Worm (Caenorhabditis elegans): ENCODE results near the gene C34F6.12.

DNA sequence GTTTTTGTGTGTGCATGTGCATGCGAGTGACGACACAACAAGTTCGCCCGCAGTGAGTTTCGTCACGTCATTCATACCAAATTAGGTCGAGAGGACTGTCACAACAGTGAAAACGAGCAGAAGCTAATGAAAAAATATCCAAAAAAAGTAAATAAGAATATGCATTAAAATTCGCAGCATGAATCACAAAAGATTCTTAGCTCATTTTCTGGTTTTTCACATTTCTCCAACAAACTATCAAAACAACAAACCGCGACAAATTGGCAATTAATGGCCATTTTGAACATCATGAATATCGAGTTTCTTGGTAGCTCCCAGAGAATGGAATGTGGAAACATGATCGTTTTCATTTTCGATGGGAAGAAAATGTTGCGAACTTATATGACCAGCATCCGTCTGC is 17.1 kb upstream of the C34F6.12 start:
- no peak for TF ChIP-seq nhr-77 (tag; optimal IDR thresholded peaks at IDR 0.05)
- TF ChIP-seq lsy-12 (tag; optimal IDR thresholded peaks at IDR 0.05) = no peak
